Worm (Caenorhabditis elegans) whole organism, young adult: ENCODE data around the gene C28C12.12.

ENCODE experiments used
- F10E7.11 ChIP-seq: sonication (generic microtip); optimal IDR thresholded peaks from 2 replicates; lab custom pipeline; 2017; ENCODE audit warnings: mild to moderate bottlenecking, missing genetic modification characterization, moderate library complexity, missing compliant biosample characterization
- F33H1.4 ChIP-seq: fragments of 200-800 bp; sonication (Bioruptor generic); IDR thresholded peaks from 2 replicates; pipeline ENCODE4 v1.3.6; 2022; ENCODE audit warnings: missing genetic modification reagents, missing genetic modification characterization, missing compliant biosample characterization
- F37B4.10 ChIP-seq: fragments of 200-800 bp; sonication (Bioruptor generic); IDR thresholded peaks from 2 replicates; pipeline ENCODE4 v1.3.6; 2022; ENCODE audit warnings: missing genetic modification characterization, missing compliant biosample characterization
- Y53F4B.3 ChIP-seq: fragments of 200-800 bp; sonication (Bioruptor generic); IDR thresholded peaks from 2 replicates; pipeline ENCODE4 v1.3.6; 2022; ENCODE audit warnings: missing genetic modification reagents, missing genetic modification characterization, missing compliant biosample characterization
- ZK185.1 ChIP-seq: sonication (generic microtip); optimal IDR thresholded peaks from 2 replicates; lab custom pipeline; 2016; ENCODE audit warnings: mild to moderate bottlenecking, missing genetic modification characterization, missing compliant biosample characterization; ENCODE audit not compliant: poor library complexity, severe bottlenecking
- ama-1 ChIP-seq, 3 experiments: fragments of 150-350 bp in 1 of 3; sonication (generic microtip) in 2 of 3; optimal IDR thresholded peaks; 2 replicates each; lab custom pipeline; 2014 to 2018; ENCODE audit warnings: missing biosample characterization in 2 of 3, missing genetic modification characterization in 2 of 3, missing genetic modification reagents in 2 of 3
- aptf-3 ChIP-seq: fragments of 200-800 bp; sonication (Bioruptor generic); IDR thresholded peaks from 2 replicates; pipeline ENCODE4 v1.3.6; 2022; ENCODE audit warnings: missing genetic modification characterization, missing compliant biosample characterization
- atf-7 ChIP-seq: sonication (generic microtip); optimal IDR thresholded peaks from 2 replicates; lab custom pipeline; 2017; ENCODE audit warnings: mild to moderate bottlenecking, missing genetic modification characterization, missing compliant biosample characterization
- attf-3 ChIP-seq: fragments of 200-800 bp; sonication (Bioruptor generic); conservative IDR thresholded peaks from 2 replicates; pipeline ENCODE4 v1.3.6; 2022; ENCODE audit warnings: missing genetic modification reagents, missing genetic modification characterization, missing compliant biosample characterization
- cebp-2 ChIP-seq: fragments of 200-800 bp; sonication (Bioruptor generic); IDR thresholded peaks from 2 replicates; pipeline ENCODE4 v1.3.6; 2022; ENCODE audit warnings: missing genetic modification characterization, missing compliant biosample characterization
- ceh-27 ChIP-seq: fragments of 200-800 bp; sonication (Bioruptor generic); optimal IDR thresholded peaks from 2 replicates; lab custom pipeline; 2018; ENCODE audit warnings: mild to moderate bottlenecking, missing genetic modification characterization, moderate library complexity, missing compliant biosample characterization
- ceh-58 ChIP-seq: fragments of 200-800 bp; sonication (Bioruptor generic); IDR thresholded peaks from 2 replicates; pipeline ENCODE4 v1.3.6; 2022; ENCODE audit warnings: missing genetic modification characterization, missing compliant biosample characterization
- ceh-79 ChIP-seq: sonication (generic microtip); optimal IDR thresholded peaks from 2 replicates; lab custom pipeline; 2017; ENCODE audit warnings: mild to moderate bottlenecking, missing genetic modification characterization, missing compliant biosample characterization
- dpff-1 ChIP-seq: sonication (generic microtip); optimal IDR thresholded peaks from 2 replicates; lab custom pipeline; 2017; ENCODE audit warnings: mild to moderate bottlenecking, missing genetic modification characterization, missing compliant biosample characterization
- dpl-1 ChIP-seq: fragments of 150-350 bp; optimal IDR thresholded peaks from 2 replicates; lab custom pipeline; 2014; ENCODE audit warnings: missing biosample characterization, missing genetic modification reagents, missing genetic modification characterization
- egl-18 ChIP-seq: fragments of 200-800 bp; sonication (Bioruptor generic); IDR thresholded peaks from 2 replicates; pipeline ENCODE4 v1.3.6; 2022; ENCODE audit warnings: missing genetic modification reagents, missing genetic modification characterization, missing compliant biosample characterization
- egl-44 ChIP-seq: fragments of 200-800 bp; sonication (Bioruptor generic); IDR thresholded peaks from 2 replicates; pipeline ENCODE4 v1.3.6; 2022; ENCODE audit warnings: missing genetic modification reagents, missing genetic modification characterization, missing compliant biosample characterization
- fkh-3 ChIP-seq: sonication (generic microtip); optimal IDR thresholded peaks from 2 replicates; lab custom pipeline; 2016; ENCODE audit warnings: mild to moderate bottlenecking, missing genetic modification characterization, missing compliant biosample characterization
- gei-17 ChIP-seq: fragments of 200-800 bp; sonication (Bioruptor generic); optimal IDR thresholded peaks from 2 replicates; lab custom pipeline; 2018; ENCODE audit warnings: mild to moderate bottlenecking, missing genetic modification characterization, missing compliant biosample characterization
- hlh-26 ChIP-seq: fragments of 200-800 bp; sonication (Bioruptor generic); conservative IDR thresholded peaks from 2 replicates; pipeline ENCODE4 v1.3.6; 2022; ENCODE audit warnings: missing genetic modification reagents, missing genetic modification characterization, missing compliant biosample characterization
- hmg-20 ChIP-seq: fragments of 200-800 bp; sonication (Bioruptor generic); IDR thresholded peaks from 2 replicates; pipeline ENCODE4 v1.3.6; 2022; ENCODE audit warnings: missing genetic modification reagents, missing genetic modification characterization, missing compliant biosample characterization
- hsf-1 ChIP-seq: fragments of 200-800 bp; sonication (Bioruptor generic); IDR thresholded peaks from 2 replicates; pipeline ENCODE4 v1.3.6; 2022; ENCODE audit warnings: missing genetic modification reagents, missing genetic modification characterization, missing compliant biosample characterization
- let-526 ChIP-seq: fragments of 200-800 bp; sonication (Bioruptor generic); IDR thresholded peaks from 2 replicates; pipeline ENCODE4 v1.3.6; 2022; ENCODE audit warnings: missing genetic modification reagents, missing genetic modification characterization, missing compliant biosample characterization
- let-607 ChIP-seq, 2 experiments: fragments of 200-800 bp in 1 of 2; sonication (Bioruptor generic) in 1 of 2; sonication (generic microtip) in 1 of 2; optimal IDR thresholded peaks; 2 replicates each; lab custom pipeline; 2016 to 2018; ENCODE audit warnings: mild to moderate bottlenecking in 2 of 2, missing compliant biosample characterization in 2 of 2, missing genetic modification characterization in 2 of 2, moderate library complexity in 2 of 2, missing genotype in 1 of 2
- lin-35 ChIP-seq, 3 experiments: fragments of 150-350 bp in 2 of 3; sonication (generic microtip) in 1 of 3; optimal IDR thresholded peaks; 2 replicates each; lab custom pipeline; 2014 to 2018; ENCODE audit warnings: missing biosample characterization in 3 of 3, missing genetic modification characterization in 3 of 3, missing genetic modification reagents in 3 of 3
- lin-40 ChIP-seq: sonication (generic microtip); optimal IDR thresholded peaks from 2 replicates; lab custom pipeline; 2016; ENCODE audit warnings: missing genetic modification characterization, mild to moderate bottlenecking, missing compliant biosample characterization, missing genotype, missing genetic modification reagents
- lin-54 ChIP-seq: fragments of 200-800 bp; sonication (Bioruptor generic); optimal IDR thresholded peaks from 2 replicates; lab custom pipeline; 2018; ENCODE audit warnings: mild to moderate bottlenecking, missing genetic modification characterization, missing compliant biosample characterization
- lir-1 ChIP-seq: fragments of 200-800 bp; sonication (Bioruptor generic); conservative IDR thresholded peaks from 2 replicates; pipeline ENCODE4 v1.3.6; 2022; ENCODE audit warnings: missing genetic modification reagents, missing genetic modification characterization, missing compliant biosample characterization
- lsy-27 ChIP-seq: sonication (generic microtip); optimal IDR thresholded peaks from 2 replicates; lab custom pipeline; 2017; ENCODE audit warnings: missing genetic modification characterization, mild to moderate bottlenecking, missing compliant biosample characterization, antibody characterized with exemption, missing genotype, borderline replicate concordance; ENCODE audit not compliant: insufficient read depth
- mel-28 ChIP-seq: sonication (generic microtip); optimal IDR thresholded peaks from 2 replicates; lab custom pipeline; 2016; ENCODE audit warnings: borderline replicate concordance, mild to moderate bottlenecking, missing genetic modification characterization, missing compliant biosample characterization
- mxl-1 ChIP-seq: sonication (generic microtip); optimal IDR thresholded peaks from 2 replicates; lab custom pipeline; 2016; ENCODE audit warnings: missing genetic modification characterization, missing compliant biosample characterization
- nfyb-1 ChIP-seq: fragments of 200-800 bp; sonication (Bioruptor generic); IDR thresholded peaks from 2 replicates; pipeline ENCODE4 v1.3.6; 2022; ENCODE audit warnings: missing genetic modification reagents, missing genetic modification characterization, missing compliant biosample characterization
- nhr-179 ChIP-seq: sonication (generic microtip); optimal IDR thresholded peaks from 2 replicates; lab custom pipeline; 2016; ENCODE audit warnings: mild to moderate bottlenecking, missing genetic modification characterization, missing compliant biosample characterization
- nhr-27 ChIP-seq: fragments of 200-800 bp; sonication (Bioruptor generic); optimal IDR thresholded peaks from 2 replicates; lab custom pipeline; 2018; ENCODE audit warnings: mild to moderate bottlenecking, missing genetic modification characterization, moderate library complexity, missing compliant biosample characterization
- pbrm-1 ChIP-seq: fragments of 200-800 bp; sonication (Bioruptor generic); IDR thresholded peaks from 2 replicates; pipeline ENCODE4 v1.3.6; 2022; ENCODE audit warnings: missing genetic modification reagents, missing genetic modification characterization, missing compliant biosample characterization
- rec-8 ChIP-seq, 2 experiments: sonication (generic microtip); optimal IDR thresholded peaks; 2 replicates each; lab custom pipeline; 2016; ENCODE audit warnings: mild to moderate bottlenecking in 2 of 2, missing genetic modification characterization in 2 of 2, missing genetic modification reagents in 2 of 2, missing genotype in 2 of 2, missing biosample characterization in 1 of 2, missing compliant biosample characterization in 1 of 2, moderate library complexity in 1 of 2
- sdz-38 ChIP-seq: sonication (generic microtip); optimal IDR thresholded peaks from 2 replicates; lab custom pipeline; 2016; ENCODE audit warnings: missing genotype, missing genetic modification characterization, missing compliant biosample characterization
- snpc-1.3 ChIP-seq: sonication (generic microtip); optimal IDR thresholded peaks from 2 replicates; lab custom pipeline; 2017; ENCODE audit warnings: missing genetic modification characterization, mild to moderate bottlenecking, missing compliant biosample characterization, antibody characterized with exemption, moderate library complexity, missing genotype, missing genetic modification reagents; ENCODE audit not compliant: insufficient read depth
- snpc-3.4 ChIP-seq: sonication (generic microtip); optimal IDR thresholded peaks from 2 replicates; lab custom pipeline; 2017; ENCODE audit warnings: missing genetic modification characterization, mild to moderate bottlenecking, missing compliant biosample characterization, antibody characterized with exemption, moderate library complexity, missing genotype, missing genetic modification reagents
- snpc-4 ChIP-seq, 5 experiments: fragments of 150-350 bp in 1 of 5; sonication (generic microtip) in 4 of 5; optimal IDR thresholded peaks; 2 replicates each; lab custom pipeline; 2014 to 2018; ENCODE audit warnings: missing genetic modification characterization in 5 of 5, missing biosample characterization in 3 of 5, antibody characterized with exemption in 2 of 5, mild to moderate bottlenecking in 2 of 5, missing compliant biosample characterization in 2 of 5, missing genotype in 2 of 5, moderate library complexity in 2 of 5, missing genetic modification reagents in 1 of 5
- somi-1 ChIP-seq: fragments of 200-800 bp; sonication (Bioruptor generic); optimal IDR thresholded peaks from 2 replicates; lab custom pipeline; 2018; ENCODE audit warnings: mild to moderate bottlenecking, missing genetic modification characterization, missing compliant biosample characterization
- tbp1 ChIP-seq: fragments of 200-800 bp; sonication (Bioruptor generic); optimal IDR thresholded peaks from 2 replicates; lab custom pipeline; 2018; ENCODE audit warnings: mild to moderate bottlenecking, missing genetic modification characterization, missing compliant biosample characterization
- tlf-1 ChIP-seq: fragments of 200-800 bp; sonication (Bioruptor generic); optimal IDR thresholded peaks from 2 replicates; lab custom pipeline; 2018; ENCODE audit warnings: mild to moderate bottlenecking, missing genetic modification characterization, missing compliant biosample characterization
- unc-130 ChIP-seq: sonication (generic microtip); optimal IDR thresholded peaks from 2 replicates; lab custom pipeline; 2016; ENCODE audit warnings: missing genetic modification reagents, missing genetic modification characterization, missing compliant biosample characterization
- xnd-1 ChIP-seq: sonication (generic microtip); optimal IDR thresholded peaks from 2 replicates; lab custom pipeline; 2016; ENCODE audit warnings: missing genotype, missing genetic modification reagents, missing genetic modification characterization, missing compliant biosample characterization
- ztf-26 ChIP-seq: sonication (generic microtip); optimal IDR thresholded peaks from 2 replicates; lab custom pipeline; 2017; ENCODE audit warnings: missing genetic modification characterization, missing compliant biosample characterization
- ztf-3 ChIP-seq: fragments of 200-800 bp; sonication (Bioruptor generic); optimal IDR thresholded peaks from 2 replicates; lab custom pipeline; 2018; ENCODE audit warnings: mild to moderate bottlenecking, missing genetic modification characterization, missing compliant biosample characterization

C28C12.12 gene

DNA sequence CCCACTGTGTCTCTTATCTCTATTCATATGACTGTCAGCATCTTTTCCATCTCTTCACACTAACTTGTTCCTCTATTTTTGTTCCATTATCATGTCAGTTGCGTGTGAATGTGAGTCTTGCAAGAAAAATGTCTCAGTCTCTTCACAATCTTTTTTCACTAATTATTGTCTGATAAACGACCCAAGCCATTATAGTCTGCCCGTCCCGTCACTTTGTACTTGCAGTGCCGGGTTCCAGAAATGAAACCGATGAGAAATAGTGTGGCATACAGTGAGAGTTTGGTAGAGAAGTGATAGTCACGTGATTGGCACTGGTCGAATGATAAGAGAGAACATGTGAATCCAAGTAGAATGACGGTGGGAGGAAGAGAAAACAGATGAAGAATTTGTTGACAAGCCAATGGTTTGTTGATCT lies 31.4 kb upstream of the C28C12.12 start (continued):
- no peak for TF ChIP-seq hmg-20 (GFP tag; lab: Robert Waterston, UW)
- TF ChIP-seq let-526 (GFP tag; lab: Robert Waterston, UW), result 0 out of 2 replicates have a peak, but pooled peaks have one; percentile 58
- no peak for TF ChIP-seq snpc-3.4 (tag; lab: Kevin White, UChicago)
- TF ChIP-seq nhr-179, result no peak
- TF ChIP-seq hsf-1, result peak; percentile 70; the same call in 1 of the 2 replicates
- TF ChIP-seq mxl-1 (tag; lab: Kevin White, UChicago), result no peak
- TF ChIP-seq tlf-1 (GFP tag; lab: Kevin White, UChicago), result peak; percentile 87
- TF ChIP-seq somi-1 (GFP tag; lab: Kevin White, UChicago), result peak; percentile 96
- TF ChIP-seq nhr-27 (tag; lab: Kevin White, UChicago), result no peak
- TF ChIP-seq ceh-58 (GFP tag; lab: Robert Waterston, UW), result no peak
- peak; percentile 70 for TF ChIP-seq gei-17
- peak; percentile 86 for TF ChIP-seq nfyb-1 (GFP tag; lab: Robert Waterston, UW)
- no peak for TF ChIP-seq snpc-4 (GFP tag; optimal IDR thresholded peaks at IDR 0.05; lab: Kevin White, UChicago)
- TF ChIP-seq snpc-4 (tag; optimal IDR thresholded peaks at IDR 0.05; lab: Kevin White, UChicago), result peak in 3 of 4 experiments; percentile 13 to 68 (median 59)
- no peak for TF ChIP-seq ama-1 (optimal IDR thresholded peaks at IDR 0.05; lab: Kevin White, UChicago)
- no peak for TF ChIP-seq ama-1 (GFP tag; optimal IDR thresholded peaks at IDR 0.05; lab: Kevin White, UChicago)
- no peak for TF ChIP-seq snpc-1.3 (tag; lab: Kevin White, UChicago)
- no peak for TF ChIP-seq F33H1.4 (GFP tag; lab: Robert Waterston, UW)
- TF ChIP-seq ztf-26 (tag; lab: Kevin White, UChicago), result peak; percentile 93
- TF ChIP-seq F37B4.10 (GFP tag; lab: Robert Waterston, UW), result 0 out of 2 replicates have a peak, but pooled peaks have one; percentile 66
- no peak for TF ChIP-seq ceh-27 (GFP tag; lab: Kevin White, UChicago)
- TF ChIP-seq lin-35 (GFP tag; optimal IDR thresholded peaks at IDR 0.05; lab: Kevin White, UChicago), result peak in 1 of 3 experiments; percentile 14
- no peak for TF ChIP-seq mel-28 (tag; lab: Kevin White, UChicago)
- peak; percentile 85; the same call in 1 of the 2 replicates for TF ChIP-seq egl-44 (GFP tag; lab: Robert Waterston, UW)
- no peak for TF ChIP-seq unc-130 (GFP tag; lab: Kevin White, UChicago)
- peak; percentile 64 for TF ChIP-seq lir-1 (GFP tag; lab: Robert Waterston, UW)
- TF ChIP-seq xnd-1, result no peak
- no peak for TF ChIP-seq fkh-3 (tag; lab: Kevin White, UChicago)
- no peak for TF ChIP-seq ceh-79 (tag; lab: Kevin White, UChicago)
- TF ChIP-seq F10E7.11 (tag; lab: Kevin White, UChicago), result no peak
- peak; percentile 98 for TF ChIP-seq atf-7 (tag; lab: Kevin White, UChicago)
- TF ChIP-seq let-607 (tag; optimal IDR thresholded peaks at IDR 0.05; lab: Kevin White, UChicago), result peak; percentile 29 to 90
- TF ChIP-seq aptf-3 (GFP tag; lab: Robert Waterston, UW), result no peak
- TF ChIP-seq Y53F4B.3 (GFP tag; lab: Robert Waterston, UW), result no peak
- no peak for TF ChIP-seq sdz-38 (tag; lab: Kevin White, UChicago)
- TF ChIP-seq dpl-1 (GFP tag; lab: Kevin White, UChicago), result no peak
- no peak for TF ChIP-seq dpff-1 (tag; lab: Kevin White, UChicago)
- TF ChIP-seq ztf-3, result peak; percentile 61
- no peak for TF ChIP-seq rec-8 (tag; optimal IDR thresholded peaks at IDR 0.05; lab: Kevin White, UChicago)
- no peak; the same call in 1 of the 2 replicates for TF ChIP-seq pbrm-1 (GFP tag; lab: Robert Waterston, UW)
- no peak for TF ChIP-seq attf-3 (GFP tag; lab: Robert Waterston, UW)
- no peak for TF ChIP-seq egl-18
- no peak for TF ChIP-seq cebp-2
- TF ChIP-seq lsy-27 (tag; lab: Kevin White, UChicago), result no peak
- peak; percentile 68 for TF ChIP-seq tbp1
- peak; percentile 93 for TF ChIP-seq lin-40
- no peak for TF ChIP-seq hlh-26
- TF ChIP-seq ZK185.1 (tag; lab: Kevin White, UChicago), result peak; percentile 34
- peak; percentile 16 for TF ChIP-seq lin-54 (GFP tag; lab: Kevin White, UChicago)
